In genomic region chrX:16814351-16814750, dm6 we compare ENCODE assay signal across 2 fruit fly cellular contexts.
A peak's percentile ranks its signal among the peaks of the same experiment; 100 is the strongest.
TF ChIP-seq lines count a peak whose summit lies in the region.

No protein-coding gene starts in this region.

TF ChIP-seq in whole organism, embryonic, 481 proteins besides CTCF, POLR2A, EP300 and RAD21 (continued from another document and continues in another):
- TF ChIP-seq CG1647 (GFP tag; optimal IDR thresholded peaks at IDR 0.05; lab: Kevin White, UChicago) (no peak), CkIIα-i1 (GFP tag; IDR thresholded peaks at IDR 0.05; lab: Robert Waterston, UW) (no peak), lilli (GFP tag; optimal IDR thresholded peaks at IDR 0.05; lab: Kevin White, UChicago) (no peak), hbn (GFP tag; IDR thresholded peaks at IDR 0.05; lab: Robert Waterston, UW; ENCODE audit: partially characterized antibody) (no peak), CG8924 (tag; optimal IDR thresholded peaks at IDR 0.05; lab: Kevin White, UChicago) (no peak), CG4424 (GFP tag; optimal IDR thresholded peaks at IDR 0.05; lab: Kevin White, UChicago) (no peak), CG12391 (tag; optimal IDR thresholded peaks at IDR 0.05; lab: Kevin White, UChicago) (no peak), gem (tag; optimal IDR thresholded peaks at IDR 0.05; lab: Kevin White, UChicago) (peak; percentile 15), YL-1 (GFP tag; optimal IDR thresholded peaks at IDR 0.05; lab: Kevin White, UChicago) (no peak), CG12236 (GFP tag; optimal IDR thresholded peaks at IDR 0.05; lab: Kevin White, UChicago) (no peak), CG17568 (GFP tag; optimal IDR thresholded peaks at IDR 0.05; lab: Kevin White, UChicago) (no peak), TFAM (GFP tag; optimal IDR thresholded peaks at IDR 0.05; lab: Kevin White, UChicago) (no peak), schlank (tag; optimal IDR thresholded peaks at IDR 0.05; lab: Kevin White, UChicago) (no peak), her (GFP tag; optimal IDR thresholded peaks at IDR 0.05; lab: Kevin White, UChicago) (no peak), CG13287 (GFP tag; IDR thresholded peaks at IDR 0.05; lab: Robert Waterston, UW; ENCODE audit: partially characterized antibody) (no peak), Ada2b (GFP tag; IDR thresholded peaks at IDR 0.05; lab: Robert Waterston, UW) (no peak), CG13123 (GFP tag; optimal IDR thresholded peaks at IDR 0.05; lab: Kevin White, UChicago) (no peak), gsb-n (tag; optimal IDR thresholded peaks at IDR 0.05; lab: Kevin White, UChicago) (no peak), tap (tag; optimal IDR thresholded peaks at IDR 0.05; lab: Kevin White, UChicago) (no peak), mam (GFP tag; optimal IDR thresholded peaks at IDR 0.05; lab: Kevin White, UChicago) (no peak), CG17802 (tag; optimal IDR thresholded peaks at IDR 0.05; lab: Kevin White, UChicago) (no peak), dysf (GFP tag; IDR thresholded peaks at IDR 0.05; lab: Robert Waterston, UW) (0 out of 3 replicates have a peak, but pooled peaks have one; percentile 30), CG31441 (GFP tag; IDR thresholded peaks at IDR 0.05; lab: Robert Waterston, UW) (no peak), CG12104 (GFP tag; optimal IDR thresholded peaks at IDR 0.05; lab: Kevin White, UChicago) (no peak), prd (optimal IDR thresholded peaks at IDR 0.05; lab: Kevin White, UChicago) (no peak), prd (GFP tag; IDR thresholded peaks at IDR 0.05; lab: Robert Waterston, UW) (0 out of 3 replicates have a peak, but pooled peaks have one; percentile 12), CG7963 (GFP tag; IDR thresholded peaks at IDR 0.05; lab: Robert Waterston, UW; ENCODE audit: partially characterized antibody) (no peak), az2 (GFP tag; optimal IDR thresholded peaks at IDR 0.05; lab: Kevin White, UChicago) (no peak), cwo (GFP tag; optimal IDR thresholded peaks at IDR 0.05; lab: Kevin White, UChicago) (no peak), so (GFP tag; IDR thresholded peaks at IDR 0.05; lab: Robert Waterston, UW) (no peak), dpn (GFP tag; optimal IDR thresholded peaks at IDR 0.05; lab: Kevin White, UChicago) (no peak), CG1603 (tag; optimal IDR thresholded peaks at IDR 0.05; lab: Kevin White, UChicago) (peak; percentile 10), CG6683 (GFP tag; optimal IDR thresholded peaks at IDR 0.05; lab: Kevin White, UChicago) (no peak), Camta (GFP tag; optimal IDR thresholded peaks at IDR 0.05; lab: Kevin White, UChicago) (no peak), Dip2 (GFP tag; IDR thresholded peaks at IDR 0.05; lab: Robert Waterston, UW) (no peak), Xrp1 (GFP tag; IDR thresholded peaks at IDR 0.05; lab: Robert Waterston, UW) (no peak), Taf1 (GFP tag; IDR thresholded peaks at IDR 0.05; lab: Robert Waterston, UW) (no peak), org-1 (GFP tag; optimal IDR thresholded peaks at IDR 0.05; lab: Kevin White, UChicago) (no peak), MBD-R2 (GFP tag; IDR thresholded peaks at IDR 0.05; lab: Robert Waterston, UW) (no peak), Neu2 (GFP tag; optimal IDR thresholded peaks at IDR 0.05; lab: Kevin White, UChicago; ENCODE audit: borderline replicate concordance) (no peak), row (GFP tag; IDR thresholded peaks at IDR 0.05; lab: Robert Waterston, UW) (no peak), ewg (GFP tag; optimal IDR thresholded peaks at IDR 0.05; lab: Kevin White, UChicago) (no peak), CG11560 (tag; IDR thresholded peaks at IDR 0.05; lab: Robert Waterston, UW) (no peak), Gug (GFP tag; IDR thresholded peaks at IDR 0.05; lab: Robert Waterston, UW) (no peak), CG2712 (tag; optimal IDR thresholded peaks at IDR 0.05; lab: Kevin White, UChicago) (no peak), CG13424 (tag; optimal IDR thresholded peaks at IDR 0.05; lab: Kevin White, UChicago) (no peak), CG17385 (GFP tag; optimal IDR thresholded peaks at IDR 0.05; lab: Kevin White, UChicago) (no peak), CG32767 (GFP tag; IDR thresholded peaks at IDR 0.05; lab: Robert Waterston, UW) (no peak), CG16813 (GFP tag; IDR thresholded peaks at IDR 0.05; lab: Robert Waterston, UW; ENCODE audit: partially characterized antibody) (no peak), kah (GFP tag; optimal IDR thresholded peaks at IDR 0.05; lab: Kevin White, UChicago) (no peak), Hmr (GFP tag; optimal IDR thresholded peaks at IDR 0.05; lab: Kevin White, UChicago) (no peak), Aef1 (GFP tag; IDR thresholded peaks at IDR 0.05; lab: Robert Waterston, UW) (no peak), bsh (GFP tag; optimal IDR thresholded peaks at IDR 0.05; lab: Kevin White, UChicago) (no peak), Jarid2 (GFP tag; optimal IDR thresholded peaks at IDR 0.05; lab: Kevin White, UChicago) (no peak), CG3838 (GFP tag; optimal IDR thresholded peaks at IDR 0.05; lab: Kevin White, UChicago) (no peak), Nf-YB (GFP tag; optimal IDR thresholded peaks at IDR 0.05; lab: Kevin White, UChicago) (no peak), run (tag; optimal IDR thresholded peaks at IDR 0.05; lab: Kevin White, UChicago) (no peak), Hr51 (GFP tag; optimal IDR thresholded peaks at IDR 0.05; lab: Kevin White, UChicago) (peak in 1 of 2 experiments; percentile 20), nom (GFP tag; optimal IDR thresholded peaks at IDR 0.05; lab: Kevin White, UChicago) (no peak), Spps (tag; optimal IDR thresholded peaks at IDR 0.05; lab: Kevin White, UChicago) (no peak), pb (GFP tag; optimal IDR thresholded peaks at IDR 0.05; lab: Kevin White, UChicago) (no peak), fd64A (GFP tag; optimal IDR thresholded peaks at IDR 0.05; lab: Kevin White, UChicago) (no peak), CG9437 (GFP tag; optimal IDR thresholded peaks at IDR 0.05; lab: Kevin White, UChicago) (no peak), sima (GFP tag; optimal IDR thresholded peaks at IDR 0.05; lab: Kevin White, UChicago) (no peak), HmgD (GFP tag; optimal IDR thresholded peaks at IDR 0.05; lab: Kevin White, UChicago) (no peak), D19A (tag; optimal IDR thresholded peaks at IDR 0.05; lab: Kevin White, UChicago) (no peak), ci (GFP tag; IDR thresholded peaks at IDR 0.05; lab: Robert Waterston, UW) (no peak), CG10209 (GFP tag; optimal IDR thresholded peaks at IDR 0.05; lab: Kevin White, UChicago) (no peak), stc (GFP tag; IDR thresholded peaks at IDR 0.05; lab: Robert Waterston, UW) (no peak), CG4820 (GFP tag; optimal IDR thresholded peaks at IDR 0.05; lab: Kevin White, UChicago) (no peak)

TF ChIP-seq in whole organism, prepupa, 60 proteins besides CTCF, POLR2A, EP300 and RAD21 (continued from another document):
- TF ChIP-seq OdsH (GFP tag; optimal IDR thresholded peaks at IDR 0.05; lab: Kevin White, UChicago) (peak; percentile 31), Gug (GFP tag; IDR thresholded peaks at IDR 0.05; lab: Robert Waterston, UW) (no peak), Met (GFP tag; optimal IDR thresholded peaks at IDR 0.05; lab: Kevin White, UChicago) (peak; percentile 7)
